Worm (Caenorhabditis elegans) whole organism, mixed stage, embryonic: ENCODE data around the gene str-6.

Experiments
- bed-3 ChIP-seq: fragments of 200-800 bp; sonication (Bioruptor generic); optimal IDR thresholded peaks from 3 replicates; lab custom pipeline; 2018; ENCODE audit warnings: mild to moderate bottlenecking, missing genetic modification characterization, moderate library complexity, missing compliant biosample characterization
- blmp-1 ChIP-seq: fragments of 150-350 bp; optimal IDR thresholded peaks from 2 replicates; lab custom pipeline; 2014; ENCODE audit warnings: missing biosample characterization, missing genetic modification characterization
- cnd-1 ChIP-seq: fragments of 200-800 bp; sonication (Bioruptor generic); optimal IDR thresholded peaks from 2 replicates; lab custom pipeline; 2018; ENCODE audit warnings: mild to moderate bottlenecking, missing genetic modification characterization, missing compliant biosample characterization
- elt-3 ChIP-seq: fragments of 150-350 bp; optimal IDR thresholded peaks from 2 replicates; lab custom pipeline; 2014; ENCODE audit warnings: missing biosample characterization, missing genetic modification characterization
- hlh-1 ChIP-seq: fragments of 150-350 bp; optimal IDR thresholded peaks from 2 replicates; lab custom pipeline; 2014; ENCODE audit warnings: missing biosample characterization, missing genetic modification reagents, missing genetic modification characterization
- nhr-237 ChIP-seq: fragments of 150-350 bp; optimal IDR thresholded peaks from 2 replicates; lab custom pipeline; 2014; ENCODE audit warnings: missing biosample characterization, missing genetic modification characterization
- nhr-28 ChIP-seq: fragments of 150-350 bp; optimal IDR thresholded peaks from 2 replicates; lab custom pipeline; 2014; ENCODE audit warnings: missing biosample characterization, missing genetic modification characterization
- nhr-76 ChIP-seq: sonication (generic microtip); optimal IDR thresholded peaks from 2 replicates; lab custom pipeline; 2017; ENCODE audit warnings: missing biosample characterization, missing genetic modification characterization
- snpc-4 ChIP-seq: fragments of 150-350 bp; optimal IDR thresholded peaks from 2 replicates; lab custom pipeline; 2014; ENCODE audit warnings: missing biosample characterization, missing genetic modification characterization
- tbx-8 ChIP-seq: fragments of 200-800 bp; sonication (Bioruptor generic); optimal IDR thresholded peaks from 2 replicates; lab custom pipeline; 2018; ENCODE audit warnings: mild to moderate bottlenecking, missing genetic modification characterization, moderate library complexity, missing compliant biosample characterization
- unc-39 ChIP-seq: fragments of 150-350 bp; optimal IDR thresholded peaks from 2 replicates; lab custom pipeline; 2014; ENCODE audit warnings: missing biosample characterization, missing genetic modification characterization
- unc-62 ChIP-seq: fragments of 150-350 bp; optimal IDR thresholded peaks from 2 replicates; lab custom pipeline; 2014; ENCODE audit warnings: missing biosample characterization, missing genetic modification reagents, missing genetic modification characterization
- ztf-11 ChIP-seq: fragments of 150-350 bp; optimal IDR thresholded peaks from 2 replicates; lab custom pipeline; 2014; ENCODE audit warnings: missing biosample characterization, missing genetic modification characterization

- TF ChIP-seq nhr-76 (tag; lab: Kevin White, UChicago), result no peak
- TF ChIP-seq hlh-1 (tag; lab: Kevin White, UChicago), result no peak
- TF ChIP-seq nhr-28 (tag; lab: Kevin White, UChicago), result no peak
- TF ChIP-seq blmp-1, result no peak
- TF ChIP-seq tbx-8 (GFP tag; lab: Kevin White, UChicago), result no peak
- no peak for TF ChIP-seq elt-3
- TF ChIP-seq snpc-4 (tag; lab: Kevin White, UChicago), result no peak
- TF ChIP-seq bed-3 (GFP tag; lab: Kevin White, UChicago), result no peak
- no peak for TF ChIP-seq ztf-11 (tag; lab: Kevin White, UChicago)
- no peak for TF ChIP-seq unc-39 (tag; lab: Kevin White, UChicago)
- TF ChIP-seq unc-62, result no peak
- TF ChIP-seq cnd-1 (tag; lab: Kevin White, UChicago), result no peak
- TF ChIP-seq nhr-237 (tag; lab: Kevin White, UChicago), result no peak
These were observed 23.4 kb downstream of the str-6 start, which contains the start of the genes irld-57 and sfxn-1.3 for ce11 chrV:15726610-15727009.
